Worm (Caenorhabditis elegans): Measurements from ENCODE around the gene bgnt-1.2.

bgnt-1.2 gene

ce11 chrV:2155232-2155631, 36.8 kb upstream of the bgnt-1.2 start, which contains the start of gene srbc-21:
Gene srbc-21 (plus strand): TSS chrV:2155532.
- TF ChIP-seq unc-39 (tag; optimal IDR thresholded peaks at IDR 0.05) (no peak), dmd-9 (GFP tag; IDR thresholded peaks at IDR 0.05) (no peak), dpl-1 (GFP tag; optimal IDR thresholded peaks at IDR 0.05) (no peak), tra-1 (GFP tag; IDR thresholded peaks at IDR 0.05) (no peak), ZK546.5 (tag; optimal IDR thresholded peaks at IDR 0.05) (no peak), F44E2.7 (GFP tag; IDR thresholded peaks at IDR 0.05) (no peak), nhr-28 (tag; optimal IDR thresholded peaks at IDR 0.05) (no peak), vab-7 (GFP tag; IDR thresholded peaks at IDR 0.05) (no peak), daf-19 (GFP tag; conservative IDR thresholded peaks at IDR 0.05) (no peak), zfp-3 (GFP tag; conservative IDR thresholded peaks at IDR 0.05) (no peak), F10B5.3 (tag; optimal IDR thresholded peaks at IDR 0.05) (no peak), daf-16 (GFP tag; optimal IDR thresholded peaks at IDR 0.05) (no peak), daf-16 (tag; optimal IDR thresholded peaks at IDR 0.05) (no peak), dve-1 (tag; optimal IDR thresholded peaks at IDR 0.05; ENCODE audit: insufficient read depth) (no peak), mxl-3 (GFP tag; optimal IDR thresholded peaks at IDR 0.05) (no peak), nhr-42 (GFP tag; IDR thresholded peaks at IDR 0.05) (no peak), T20F7.1 (GFP tag; optimal IDR thresholded peaks at IDR 0.05) (no peak), nhr-25 (tag; optimal IDR thresholded peaks at IDR 0.05; ENCODE audit: borderline replicate concordance, insufficient read depth) (no peak)

DNA sequence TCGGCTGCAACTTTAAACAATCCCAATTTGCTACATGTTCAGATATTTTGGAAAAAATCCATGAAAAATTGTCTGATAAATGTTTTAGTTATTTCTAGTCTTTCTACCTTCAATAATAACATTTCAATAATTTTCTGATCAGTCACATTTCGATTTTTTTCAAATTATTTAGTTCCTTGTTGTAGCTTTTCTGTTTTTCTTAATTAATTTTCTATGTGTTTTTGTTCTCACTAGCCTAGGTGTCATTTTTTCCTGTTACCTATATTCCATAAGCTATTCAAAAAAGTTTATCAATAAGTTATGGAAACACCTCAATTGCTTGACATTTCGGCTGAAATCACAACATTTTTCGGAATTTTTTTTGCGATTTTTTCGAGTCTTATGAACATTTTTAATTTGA, 34.8 kb upstream of the bgnt-1.2 start, which contains the start of gene srbc-23:
Gene srbc-23, plus strand, starts transcription at position 301 of the 400 bp plus-strand sequence.
- TF ChIP-seq daf-8 (GFP tag; IDR thresholded peaks at IDR 0.05) (no peak), hmg-1.1 (GFP tag; IDR thresholded peaks at IDR 0.05) (no peak), aha-1 (tag) (no peak), ceh-82 (tag; optimal IDR thresholded peaks at IDR 0.05) (no peak), ctbp-1 (GFP tag; IDR thresholded peaks at IDR 0.05) (no peak), tag-97 (GFP tag; IDR thresholded peaks at IDR 0.05) (no peak), pha-4 (GFP tag; IDR thresholded peaks at IDR 0.05) (no peak), pha-4 (tag; optimal IDR thresholded peaks at IDR 0.05) (no peak), dmd-6 (GFP tag; IDR thresholded peaks at IDR 0.05) (no peak)

ce11 chrV:2151458-2151857, 33.0 kb upstream of the bgnt-1.2 start, which contains the start of gene srbc-24:
Gene srbc-24 (plus strand): TSS chrV:2151758.
- TF ChIP-seq lsy-2 (tag; optimal IDR thresholded peaks at IDR 0.05) (no peak), madf-9 (GFP tag; conservative IDR thresholded peaks at IDR 0.05) (no peak), daf-16 (GFP tag; optimal IDR thresholded peaks at IDR 0.05) (no peak), daf-16 (tag; optimal IDR thresholded peaks at IDR 0.05) (no peak), zip-2 (tag; optimal IDR thresholded peaks at IDR 0.05) (no peak), lir-3 (tag; optimal IDR thresholded peaks at IDR 0.05) (no peak), sdz-12 (GFP tag; optimal IDR thresholded peaks at IDR 0.05) (no peak), attf-4 (tag; optimal IDR thresholded peaks at IDR 0.05) (no peak), ceh-82 (tag; optimal IDR thresholded peaks at IDR 0.05) (no peak), egl-27 (tag; optimal IDR thresholded peaks at IDR 0.05) (no peak)

DNA sequence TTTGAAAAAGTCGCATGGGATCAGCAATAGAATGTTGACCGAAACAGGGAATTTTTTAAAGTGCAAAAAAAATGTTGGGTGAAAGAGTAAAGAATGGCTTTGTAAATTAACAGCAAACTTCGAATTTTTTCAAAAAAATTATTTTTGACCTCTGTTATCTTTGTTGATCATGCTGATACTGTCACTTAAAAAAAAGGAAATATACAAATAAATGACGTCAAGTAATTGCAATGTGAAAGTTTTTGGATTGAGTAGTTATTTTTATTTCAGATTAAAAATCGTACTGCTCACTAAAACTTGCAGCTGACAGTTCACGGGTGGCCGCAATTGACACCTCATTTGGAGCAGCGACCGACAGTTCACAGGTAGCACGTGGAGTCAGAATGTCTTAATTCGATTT, 32.4 kb upstream of the bgnt-1.2 start, which contains the start of gene C45H4.13:
Gene C45H4.13, minus strand, starts transcription at position 101 of the 400 bp plus-strand sequence.
- TF ChIP-seq ama-1 (optimal IDR thresholded peaks at IDR 0.05) (no peak), nhr-48 (tag; optimal IDR thresholded peaks at IDR 0.05) (no peak), F26F4.8 (GFP tag; conservative IDR thresholded peaks at IDR 0.05) (no peak), duxl-1 (tag; optimal IDR thresholded peaks at IDR 0.05; ENCODE audit: poor library complexity) (no peak), daf-12 (tag; optimal IDR thresholded peaks at IDR 0.05) (no peak), saeg-2 (GFP tag; IDR thresholded peaks at IDR 0.05) (no peak), lin-13 (GFP tag; optimal IDR thresholded peaks at IDR 0.05) (no peak), zag-1 (tag; optimal IDR thresholded peaks at IDR 0.05) (no peak), T20F7.1 (GFP tag; optimal IDR thresholded peaks at IDR 0.05) (no peak)

Measured in whole organism, L4 larva.